Worm (Caenorhabditis elegans): ENCODE measurements around the gene F36H1.11.

DNA sequence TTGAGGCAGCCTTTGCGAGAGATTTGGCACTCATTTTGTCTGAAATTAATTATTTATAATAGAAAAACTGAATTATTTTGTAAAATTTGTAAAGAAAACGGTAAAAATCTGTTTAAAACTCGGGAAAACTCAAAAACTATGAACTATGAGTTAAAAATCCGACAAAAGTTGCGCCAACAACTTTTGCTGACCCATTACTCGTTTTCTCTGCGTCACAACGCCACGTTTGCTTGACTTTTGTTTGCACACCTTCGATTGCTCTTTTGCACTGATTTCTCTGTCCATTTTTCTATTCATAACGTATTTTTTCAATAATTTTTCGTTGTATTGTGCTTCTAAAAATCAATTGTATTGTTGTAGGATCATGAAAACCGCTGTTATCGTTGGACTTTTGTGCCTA lies 12.7 kb upstream of the F36H1.11 start, which contains the start of gene fkb-1:
- TF ChIP-seq ztf-29 (GFP tag; IDR thresholded peaks at IDR 0.05) (no peak), flt-1 (GFP tag; IDR thresholded peaks at IDR 0.05) (no peak), T22C8.4 (GFP tag; IDR thresholded peaks at IDR 0.05) (no peak), cog-1 (tag; optimal IDR thresholded peaks at IDR 0.05) (no peak), tab-1 (GFP tag; IDR thresholded peaks at IDR 0.05) (no peak), med-1 (GFP tag; optimal IDR thresholded peaks at IDR 0.05; ENCODE audit: insufficient read depth) (no peak), klf-2 (GFP tag; conservative IDR thresholded peaks at IDR 0.05) (no peak)

Data from whole organism, midembryonic.